Fruit fly (Drosophila melanogaster): ENCODE data around the gene CG33303.

The CG33303 gene

dm6 chr2L:10341405-10341804, 34.2 kb downstream of the CG33303 start, which contains the start of gene CG31715 (continued):
- TF ChIP-seq HLHmδ (GFP tag; optimal IDR thresholded peaks at IDR 0.05) (no peak), lilli (GFP tag; optimal IDR thresholded peaks at IDR 0.05) (peak; percentile 24), luna (GFP tag; optimal IDR thresholded peaks at IDR 0.05) (no peak), trem (tag; optimal IDR thresholded peaks at IDR 0.05) (no peak), CG6254 (GFP tag; optimal IDR thresholded peaks at IDR 0.05) (no peak), CG14710 (tag; optimal IDR thresholded peaks at IDR 0.05) (peak; percentile 23), CG34376 (GFP tag; optimal IDR thresholded peaks at IDR 0.05) (peak; percentile 5), Hr51 (GFP tag; optimal IDR thresholded peaks at IDR 0.05) (peak in 1 of 2 experiments; percentile 18), CG8290 (GFP tag; optimal IDR thresholded peaks at IDR 0.05) (peak; percentile 19), CG8290 (tag; optimal IDR thresholded peaks at IDR 0.05) (peak in 1 of 2 experiments; percentile 40), croc (GFP tag; conservative IDR thresholded peaks at IDR 0.05) (no peak), Oaz (GFP tag; IDR thresholded peaks at IDR 0.05) (no peak), CG33213 (GFP tag; optimal IDR thresholded peaks at IDR 0.05) (no peak), tx (GFP tag; optimal IDR thresholded peaks at IDR 0.05) (no peak), Dip3 (GFP tag; optimal IDR thresholded peaks at IDR 0.05) (no peak), CG9932 (GFP tag; IDR thresholded peaks at IDR 0.05) (no peak; the same call in 1 of the 2 replicates), dmrt99B (tag; optimal IDR thresholded peaks at IDR 0.05) (no peak), Sry-δ (GFP tag; optimal IDR thresholded peaks at IDR 0.05) (peak; percentile 73), Nf-YC (tag; optimal IDR thresholded peaks at IDR 0.05) (peak; percentile 14), CG30020 (tag; optimal IDR thresholded peaks at IDR 0.05) (peak; percentile 78), CG8388 (GFP tag; optimal IDR thresholded peaks at IDR 0.05) (peak; percentile 99), kay (GFP tag; optimal IDR thresholded peaks at IDR 0.05) (no peak), CG10543 (GFP tag; optimal IDR thresholded peaks at IDR 0.05) (no peak), nerfin-1 (tag; optimal IDR thresholded peaks at IDR 0.05) (no peak), CG15514 (GFP tag; optimal IDR thresholded peaks at IDR 0.05) (peak; percentile 37), CG18262 (tag; optimal IDR thresholded peaks at IDR 0.05) (peak; percentile 10), Sox100B (GFP tag; optimal IDR thresholded peaks at IDR 0.05) (peak; percentile 18), YL-1 (GFP tag; optimal IDR thresholded peaks at IDR 0.05) (peak; percentile 21), fd96Cb (tag; optimal IDR thresholded peaks at IDR 0.05) (no peak), wor (GFP tag; IDR thresholded peaks at IDR 0.05) (no peak), CG34224 (GFP tag; IDR thresholded peaks at IDR 0.05; ENCODE audit: partially characterized antibody) (peak; percentile 72), Opbp (GFP tag; IDR thresholded peaks at IDR 0.05; ENCODE audit: partially characterized antibody) (peak; percentile 45; the same call in 1 of the 3 replicates), CG8924 (tag; optimal IDR thresholded peaks at IDR 0.05) (peak; percentile 39), Bgb (GFP tag; IDR thresholded peaks at IDR 0.05; ENCODE audit: partially characterized antibody) (peak; percentile 41; the same call in 1 of the 2 replicates), CG2120 (GFP tag; optimal IDR thresholded peaks at IDR 0.05) (peak; percentile 23), esg (GFP tag; conservative IDR thresholded peaks at IDR 0.05) (0 out of 2 replicates have a peak, but pooled peaks have one; percentile 11), CG18476 (GFP tag; optimal IDR thresholded peaks at IDR 0.05) (no peak), NfI (GFP tag; optimal IDR thresholded peaks at IDR 0.05) (no peak), unc-4 (GFP tag; IDR thresholded peaks at IDR 0.05; ENCODE audit: partially characterized antibody) (peak; percentile 45; the same call in 1 of the 2 replicates), ro (GFP tag; IDR thresholded peaks at IDR 0.05) (no peak), CG4707 (GFP tag; optimal IDR thresholded peaks at IDR 0.05) (no peak), Hr3 (GFP tag; optimal IDR thresholded peaks at IDR 0.05) (peak; percentile 37), CG12391 (tag; optimal IDR thresholded peaks at IDR 0.05) (peak; percentile 54), unpg (GFP tag; optimal IDR thresholded peaks at IDR 0.05) (peak; percentile 40), CG12769 (tag; optimal IDR thresholded peaks at IDR 0.05) (no peak), dm (GFP tag; optimal IDR thresholded peaks at IDR 0.05) (no peak), grau (tag; optimal IDR thresholded peaks at IDR 0.05) (peak; percentile 38), Dll (GFP tag; IDR thresholded peaks at IDR 0.05; ENCODE audit: partially characterized antibody) (peak; percentile 64), CG12299 (tag; optimal IDR thresholded peaks at IDR 0.05) (no peak), schlank (tag; optimal IDR thresholded peaks at IDR 0.05) (no peak)

Measured in whole organism, embryonic.